Worm (Caenorhabditis elegans): ENCODE results near the gene H23L24.4.
A peak's percentile ranks its signal among the peaks of the same experiment; 100 is the strongest.

Gene H23L24.4

DNA sequence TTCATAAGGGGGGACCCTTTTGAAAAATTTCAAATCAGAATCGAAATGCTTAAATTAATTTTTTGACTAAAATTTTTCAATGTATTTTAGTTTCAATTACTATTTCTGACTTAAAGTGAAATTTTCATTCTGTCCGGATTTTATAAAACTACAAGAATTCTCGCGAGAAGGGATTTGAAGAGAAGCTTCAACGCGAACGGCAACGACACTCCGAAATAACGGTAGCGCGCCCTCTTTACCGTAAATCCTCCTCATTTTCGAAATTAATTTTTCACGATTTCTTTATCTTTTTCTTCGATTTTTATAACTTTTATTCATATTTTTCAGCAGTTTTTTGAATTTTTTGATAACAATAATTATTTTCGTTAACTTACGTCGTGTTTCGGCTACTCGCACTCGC, 39.6 kb downstream of the H23L24.4 start:
- no peak for TF ChIP-seq hlh-30 (tag; optimal IDR thresholded peaks at IDR 0.05; ENCODE audit: insufficient read depth)
- peak; percentile 47 for TF ChIP-seq R02D3.7 (tag; optimal IDR thresholded peaks at IDR 0.05)
- no peak for TF ChIP-seq vab-7 (GFP tag; IDR thresholded peaks at IDR 0.05)
- no peak for TF ChIP-seq snpc-1.2 (GFP tag; IDR thresholded peaks at IDR 0.05)
- TF ChIP-seq Y48G9A.11 (GFP tag; IDR thresholded peaks at IDR 0.05) = peak; percentile 99
- no peak for TF ChIP-seq attf-4 (tag; optimal IDR thresholded peaks at IDR 0.05)
- TF ChIP-seq T20F7.1 (GFP tag; optimal IDR thresholded peaks at IDR 0.05) = peak; percentile 89

DNA sequence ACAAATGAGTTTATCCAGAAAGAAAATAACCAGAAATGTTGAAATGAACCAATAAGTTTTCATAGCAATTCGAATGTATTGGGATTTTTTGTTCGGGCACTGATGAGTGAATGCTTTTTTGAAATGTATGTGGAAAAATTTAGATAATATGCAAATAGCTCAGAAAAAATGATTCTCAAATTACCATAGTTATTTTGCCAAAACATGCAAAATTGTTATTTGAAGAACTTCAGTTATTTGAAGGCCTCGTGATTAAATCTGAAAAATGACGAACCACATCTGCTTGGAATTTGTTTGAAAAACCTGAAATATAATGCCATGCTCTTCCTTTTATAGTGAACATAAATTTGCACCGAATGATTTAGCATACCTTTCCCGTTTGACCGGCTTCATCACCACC, 47.3 kb downstream of the H23L24.4 start, which contains the start of gene C49C8.6:
Gene C49C8.6 (minus strand): TSS at position 101 of the 400 bp plus-strand sequence.
- TF ChIP-seq nhr-6 (tag; optimal IDR thresholded peaks at IDR 0.05) = no peak
- TF ChIP-seq ceh-62 (tag; optimal IDR thresholded peaks at IDR 0.05) = no peak
- no peak for TF ChIP-seq pha-4 (GFP tag; IDR thresholded peaks at IDR 0.05)
- no peak for TF ChIP-seq pha-4 (tag; optimal IDR thresholded peaks at IDR 0.05)
- TF ChIP-seq vab-7 (GFP tag; IDR thresholded peaks at IDR 0.05) = no peak

DNA sequence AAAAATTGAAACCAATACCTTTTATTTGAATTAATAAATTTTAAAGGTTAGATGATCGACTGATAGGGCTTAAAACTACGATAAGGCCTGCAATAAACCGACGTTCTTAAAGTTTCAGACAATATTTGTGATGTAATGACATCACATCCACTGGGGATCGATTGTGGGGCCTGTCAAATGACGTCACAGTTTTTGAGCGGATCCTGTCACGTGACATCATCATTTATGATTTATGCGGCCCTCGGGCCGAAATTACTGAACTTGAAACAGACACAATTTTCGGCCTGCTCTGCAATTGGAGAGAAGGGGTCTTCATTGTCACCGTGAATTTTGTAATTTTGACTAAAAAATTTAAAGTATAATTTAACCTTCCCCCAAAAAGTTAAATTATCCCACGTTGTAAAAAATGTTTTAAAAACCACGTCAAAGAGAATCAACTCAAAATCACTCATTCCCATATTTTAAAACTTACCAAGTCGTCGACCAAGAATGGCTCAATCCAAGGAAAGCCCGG, 51.2 kb downstream of the H23L24.4 start, which contains the start of gene C49C8.1:
Gene C49C8.1 (plus strand): TSS at position 464 of the 514 bp plus-strand sequence.
- TF ChIP-seq hmg-1.1 (GFP tag; IDR thresholded peaks at IDR 0.05) (no peak), nhr-102 (tag; optimal IDR thresholded peaks at IDR 0.05) (no peak), ceh-20 (GFP tag; IDR thresholded peaks at IDR 0.05) (peak; percentile 34; the same call in 1 of the 2 replicates), ceh-82 (tag; optimal IDR thresholded peaks at IDR 0.05) (no peak), mdt-29 (GFP tag; IDR thresholded peaks at IDR 0.05) (no peak), F49E8.2 (tag; optimal IDR thresholded peaks at IDR 0.05; ENCODE audit: borderline replicate concordance) (no peak), php-3 (GFP tag; IDR thresholded peaks at IDR 0.05) (peak; percentile 72), zfp-2 (tag; optimal IDR thresholded peaks at IDR 0.05) (no peak), aha-1 (tag) (peak; percentile 60), lsy-2 (tag; optimal IDR thresholded peaks at IDR 0.05) (no peak), nhr-42 (GFP tag; IDR thresholded peaks at IDR 0.05) (no peak), mxl-2 (GFP tag; conservative IDR thresholded peaks at IDR 0.05) (no peak), daf-12 (tag; optimal IDR thresholded peaks at IDR 0.05) (no peak), Y75B8A.6 (GFP tag; IDR thresholded peaks at IDR 0.05) (no peak)

DNA sequence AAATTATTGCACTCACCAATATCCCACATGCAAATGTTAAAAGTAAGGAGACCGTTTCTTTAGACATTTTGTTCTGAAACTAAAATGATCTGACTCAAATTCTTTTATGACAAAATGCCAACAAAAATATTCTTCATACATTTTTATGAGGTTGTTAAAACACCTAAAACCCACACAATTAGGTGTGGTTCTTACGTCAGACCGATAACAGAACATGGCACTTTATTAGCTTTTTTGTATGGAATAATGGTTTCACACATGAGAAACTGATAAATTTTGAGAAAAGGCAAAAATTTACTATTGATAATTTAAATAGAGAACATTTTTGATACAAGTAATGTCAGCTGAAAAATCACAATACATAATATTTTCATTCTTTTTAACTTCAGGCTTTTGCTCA, 51.8 kb downstream of the H23L24.4 start, which contains the start of gene C49C8.5:
Gene C49C8.5 (minus strand): TSS at position 73 of the 400 bp plus-strand sequence.
- TF ChIP-seq pqm-1 (tag; optimal IDR thresholded peaks at IDR 0.05) (peak; percentile 59), nhr-11 (tag; optimal IDR thresholded peaks at IDR 0.05) (no peak), dve-1 (tag; optimal IDR thresholded peaks at IDR 0.05; ENCODE audit: insufficient read depth) (peak; percentile 10), zfp-2 (tag; optimal IDR thresholded peaks at IDR 0.05) (no peak), daf-16 (GFP tag; optimal IDR thresholded peaks at IDR 0.05) (no peak), daf-16 (tag; optimal IDR thresholded peaks at IDR 0.05) (peak; percentile 15), dpl-1 (GFP tag; optimal IDR thresholded peaks at IDR 0.05) (no peak), set-16 (GFP tag; IDR thresholded peaks at IDR 0.05) (no peak), php-3 (GFP tag; IDR thresholded peaks at IDR 0.05) (peak; percentile 84)

Data from whole organism, L4 larva.